Worm (Caenorhabditis elegans) whole organism, L4/young adult: ENCODE data around the gene Y57G7A.11.

Source experiments
- W03F9.2 ChIP-seq: fragments of 150-350 bp; optimal IDR thresholded peaks from 2 replicates; lab custom pipeline; 2014; ENCODE audit warnings: missing biosample characterization, missing genetic modification characterization
- dao-5 ChIP-seq: sonication (generic microtip); optimal IDR thresholded peaks from 2 replicates; lab custom pipeline; 2016; ENCODE audit warnings: missing genotype, missing genetic modification characterization, moderate library complexity, missing compliant biosample characterization
- him-1 ChIP-seq: sonication (generic microtip); optimal IDR thresholded peaks from 2 replicates; lab custom pipeline; 2016; ENCODE audit warnings: missing genotype, missing genetic modification reagents, missing genetic modification characterization, missing compliant biosample characterization

The Y57G7A.11 gene

ce11 chrII:1252259-1252658 lies 24.4 kb downstream of the Y57G7A.11 start, which contains the start of gene lin-42:
TSS of gene lin-42 (minus strand) at chrII:1252359.
- TF ChIP-seq dao-5 = no peak
- no peak for TF ChIP-seq him-1 (tag; lab: Kevin White, UChicago)
- no peak for TF ChIP-seq W03F9.2 (tag; lab: Kevin White, UChicago)

ce11 chrII:1246855-1247259 lies 29.8 kb downstream of the Y57G7A.11 start:
- TF ChIP-seq him-1 (tag; lab: Kevin White, UChicago) (no peak), W03F9.2 (tag; lab: Kevin White, UChicago) (no peak)

ce11 chrII:1245783-1246182 lies 30.9 kb downstream of the Y57G7A.11 start:
- TF ChIP-seq dao-5 = no peak
- no peak for TF ChIP-seq W03F9.2 (tag; lab: Kevin White, UChicago)
- TF ChIP-seq him-1 (tag; lab: Kevin White, UChicago) = no peak

- TF ChIP-seq dao-5 (no peak), him-1 (tag; lab: Kevin White, UChicago) (no peak), W03F9.2 (tag; lab: Kevin White, UChicago) (no peak)
These were observed 32.2 kb downstream of the Y57G7A.11 start for ce11 chrII:1244420-1244959.

ce11 chrII:1242475-1242874 lies 34.2 kb downstream of the Y57G7A.11 start:
- TF ChIP-seq him-1 (tag; lab: Kevin White, UChicago) (no peak), W03F9.2 (tag; lab: Kevin White, UChicago) (no peak), dao-5 (no peak)

ce11 chrII:1241176-1241730 lies 35.4 kb downstream of the Y57G7A.11 start:
- TF ChIP-seq dao-5 (no peak), him-1 (tag; lab: Kevin White, UChicago) (no peak), W03F9.2 (tag; lab: Kevin White, UChicago) (no peak)

ce11 chrII:1240436-1240835 lies 36.2 kb downstream of the Y57G7A.11 start:
- no peak for TF ChIP-seq him-1 (tag; lab: Kevin White, UChicago)
- TF ChIP-seq W03F9.2 (tag; lab: Kevin White, UChicago) = no peak
- TF ChIP-seq dao-5 = no peak

ce11 chrII:1239433-1240020 lies 37.2 kb downstream of the Y57G7A.11 start:
- TF ChIP-seq W03F9.2 (tag; lab: Kevin White, UChicago) (no peak), dao-5 (no peak), him-1 (tag; lab: Kevin White, UChicago) (no peak)

- no peak for TF ChIP-seq W03F9.2 (tag; lab: Kevin White, UChicago)
- TF ChIP-seq him-1 (tag; lab: Kevin White, UChicago) = no peak
These were observed 38.8 kb downstream of the Y57G7A.11 start for ce11 chrII:1237845-1238244.

ce11 chrII:1236479-1236878 lies 40.2 kb downstream of the Y57G7A.11 start:
- TF ChIP-seq him-1 (tag; lab: Kevin White, UChicago) = no peak
- no peak for TF ChIP-seq dao-5
- TF ChIP-seq W03F9.2 (tag; lab: Kevin White, UChicago) = no peak

ce11 chrII:1236003-1236402 lies 40.7 kb downstream of the Y57G7A.11 start:
- no peak for TF ChIP-seq dao-5
- no peak for TF ChIP-seq W03F9.2 (tag; lab: Kevin White, UChicago)
- no peak for TF ChIP-seq him-1 (tag; lab: Kevin White, UChicago)

ce11 chrII:1234971-1235370 lies 41.7 kb downstream of the Y57G7A.11 start:
- TF ChIP-seq W03F9.2 (tag; lab: Kevin White, UChicago) (no peak), dao-5 (no peak), him-1 (tag; lab: Kevin White, UChicago) (no peak)

ce11 chrII:1232967-1233366 lies 43.7 kb downstream of the Y57G7A.11 start:
- TF ChIP-seq W03F9.2 (tag; lab: Kevin White, UChicago) = no peak
- no peak for TF ChIP-seq dao-5
- no peak for TF ChIP-seq him-1 (tag; lab: Kevin White, UChicago)

ce11 chrII:1228943-1229342 lies 47.7 kb downstream of the Y57G7A.11 start:
- no peak for TF ChIP-seq W03F9.2 (tag; lab: Kevin White, UChicago)
- TF ChIP-seq him-1 (tag; lab: Kevin White, UChicago) = no peak
- no peak for TF ChIP-seq dao-5
